Worm (Caenorhabditis elegans): ENCODE measurements around the gene K09C8.9.
A peak's percentile ranks its signal among the peaks of the same experiment; 100 is the strongest.

DNA sequence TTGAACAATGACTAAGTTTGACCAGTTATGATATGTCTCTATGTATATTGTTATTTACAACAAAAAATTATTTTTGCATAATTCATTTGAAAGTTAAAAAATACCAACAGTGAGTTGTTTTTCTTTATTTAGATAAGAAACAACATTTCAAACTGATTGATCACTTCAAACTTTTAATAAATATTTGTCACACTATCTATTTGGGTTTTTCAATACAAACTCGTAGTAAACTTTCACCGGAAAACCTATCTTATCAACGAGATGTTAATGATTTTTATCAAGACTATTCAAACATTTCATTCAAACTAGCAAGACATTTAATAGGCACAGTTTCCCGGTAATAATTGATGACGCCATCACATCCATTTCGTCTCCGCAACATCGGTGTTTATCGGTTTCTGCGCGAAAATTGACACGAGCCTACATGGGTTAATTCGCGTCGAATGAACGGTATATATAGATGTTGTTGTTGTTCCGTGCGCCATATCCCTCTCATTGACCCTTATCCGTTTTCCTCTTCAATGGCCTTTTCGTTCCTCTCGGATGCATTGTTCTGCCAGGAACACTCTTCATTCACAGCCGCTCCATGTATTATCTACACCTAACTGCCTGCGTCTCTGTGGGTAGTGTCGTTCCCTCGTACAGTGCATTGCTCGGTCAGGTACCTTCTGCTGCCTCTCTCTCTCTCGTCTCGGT is 22.7 kb upstream of the K09C8.9 start:
- TF ChIP-seq lin-13 (tag; optimal IDR thresholded peaks at IDR 0.05) = no peak
- no peak for TF ChIP-seq nhr-237 (tag; optimal IDR thresholded peaks at IDR 0.05)
- no peak for TF ChIP-seq mep-1 (tag; optimal IDR thresholded peaks at IDR 0.05)
- TF ChIP-seq cnd-1 (tag; optimal IDR thresholded peaks at IDR 0.05) = peak; percentile 28
- no peak for TF ChIP-seq nhr-76 (tag; optimal IDR thresholded peaks at IDR 0.05)
- TF ChIP-seq unc-62 (GFP tag; optimal IDR thresholded peaks at IDR 0.05) = peak; percentile 8
- TF ChIP-seq sptf-1 (tag; optimal IDR thresholded peaks at IDR 0.05) = peak; percentile 61
- TF ChIP-seq pha-4 (tag; optimal IDR thresholded peaks at IDR 0.05) = peak; percentile 15
- no peak for TF ChIP-seq snpc-4 (tag; optimal IDR thresholded peaks at IDR 0.05)

Data from whole organism, mixed stage, embryonic.